Fruit fly (Drosophila melanogaster) whole organism, embryonic: ENCODE results near the gene Pebp1.
A peak's percentile ranks its signal among the peaks of the same experiment; 100 is the strongest.

Source experiments
- CG10267 ChIP-seq: fragments of 200-800 bp; sonication (Bioruptor generic); optimal IDR thresholded peaks from 2 replicates; lab custom pipeline; 2018; ENCODE audit warnings: missing biosample characterization, mild to moderate bottlenecking, missing genetic modification characterization, moderate library complexity
- CG11695 ChIP-seq: fragments of 200-800 bp; sonication (Bioruptor generic); IDR thresholded peaks from 3 replicates; pipeline ENCODE4 v1.3.6; 2022; ENCODE audit warnings: missing biosample characterization, missing genetic modification characterization
- CG1233 ChIP-seq: fragments of 200-800 bp; sonication (Bioruptor generic); optimal IDR thresholded peaks from 4 replicates; lab custom pipeline; 2018; ENCODE audit warnings: missing biosample characterization, mild to moderate bottlenecking, missing genetic modification characterization
- CG12942 ChIP-seq: fragments of 200-800 bp; sonication (Bioruptor generic); optimal IDR thresholded peaks from 3 replicates; lab custom pipeline; 2016; ENCODE audit warnings: missing biosample characterization, missing genetic modification characterization
- CG13296 ChIP-seq: fragments of 200-800 bp; sonication (Bioruptor generic); optimal IDR thresholded peaks from 3 replicates; lab custom pipeline; 2018; ENCODE audit warnings: missing biosample characterization, mild to moderate bottlenecking, missing genetic modification characterization
- CG15514 ChIP-seq: fragments of 200-800 bp; sonication (Bioruptor generic); optimal IDR thresholded peaks from 3 replicates; lab custom pipeline; 2017; ENCODE audit warnings: missing biosample characterization, missing genetic modification characterization, mild to moderate bottlenecking, moderate library complexity, missing genetic modification reagents
- CG17829 ChIP-seq: fragments of 200-800 bp; optimal IDR thresholded peaks from 2 replicates; lab custom pipeline; 2019; ENCODE audit warnings: missing biosample characterization, mild to moderate bottlenecking, missing genetic modification characterization, moderate library complexity
- CG2116 ChIP-seq: fragments of 200-800 bp; sonication (Bioruptor generic); optimal IDR thresholded peaks from 3 replicates; lab custom pipeline; 2018; ENCODE audit warnings: missing biosample characterization, mild to moderate bottlenecking, missing genetic modification characterization
- CG2129 ChIP-seq: fragments of 200-800 bp; sonication (Bioruptor generic); IDR thresholded peaks from 2 replicates; pipeline ENCODE4 v1.3.6; 2022; ENCODE audit warnings: missing biosample characterization, missing genetic modification characterization; ENCODE audit not compliant: partially characterized antibody
- CG2678 ChIP-seq: fragments of 200-800 bp; sonication (Bioruptor generic); optimal IDR thresholded peaks from 3 replicates; lab custom pipeline; 2019; ENCODE audit warnings: missing biosample characterization, mild to moderate bottlenecking, missing genetic modification characterization, moderate library complexity
- CG2889 ChIP-seq: fragments of 200-800 bp; sonication (Bioruptor generic); IDR thresholded peaks from 3 replicates; pipeline ENCODE4 v1.3.6; 2022; ENCODE audit warnings: missing biosample characterization, missing genetic modification characterization
- CG30020 ChIP-seq: fragments of 200-800 bp; optimal IDR thresholded peaks from 2 replicates; lab custom pipeline; 2019; ENCODE audit warnings: missing biosample characterization, mild to moderate bottlenecking, missing genetic modification characterization, moderate library complexity
- CG3838 ChIP-seq: fragments of 200-800 bp; sonication (Bioruptor generic); optimal IDR thresholded peaks from 3 replicates; lab custom pipeline; 2016; ENCODE audit warnings: missing biosample characterization, missing genetic modification characterization
- CG7839 ChIP-seq: fragments of 200-800 bp; sonication (Bioruptor generic); optimal IDR thresholded peaks from 3 replicates; lab custom pipeline; 2018; ENCODE audit warnings: missing biosample characterization, mild to moderate bottlenecking, missing genetic modification characterization, moderate library complexity
- CG9437 ChIP-seq: fragments of 200-800 bp; sonication (Bioruptor generic); optimal IDR thresholded peaks from 2 replicates; lab custom pipeline; 2018; ENCODE audit warnings: missing biosample characterization, mild to moderate bottlenecking, missing genetic modification characterization
- CG9727 ChIP-seq: fragments of 200-800 bp; sonication (Bioruptor generic); optimal IDR thresholded peaks from 3 replicates; lab custom pipeline; 2017; ENCODE audit warnings: missing biosample characterization, mild to moderate bottlenecking, missing genetic modification characterization
- Dll ChIP-seq: fragments of 200-800 bp; sonication (Bioruptor generic); IDR thresholded peaks from 4 replicates; pipeline ENCODE4 v1.3.6; 2022; ENCODE audit warnings: missing biosample characterization, missing genetic modification characterization; ENCODE audit not compliant: partially characterized antibody
- Doc2 ChIP-seq: fragments of 200-800 bp; sonication (Bioruptor generic); IDR thresholded peaks from 2 replicates; pipeline ENCODE4 v1.3.6; 2022; ENCODE audit warnings: missing biosample characterization, missing genetic modification characterization
- E2f1 ChIP-seq: fragments of 200-800 bp; sonication (Bioruptor generic); IDR thresholded peaks from 2 replicates; pipeline ENCODE4 v1.3.6; 2022; ENCODE audit warnings: missing biosample characterization, missing genetic modification characterization
- Elba2 ChIP-seq: fragments of 200-800 bp; sonication (Bioruptor generic); optimal IDR thresholded peaks from 3 replicates; lab custom pipeline; 2016; ENCODE audit warnings: missing biosample characterization, missing genetic modification characterization
- Ets65A ChIP-seq: fragments of 200-800 bp; sonication (Bioruptor generic); peaks from one replicate; lab custom pipeline; 2016; ENCODE audit warnings: missing biosample characterization, missing genetic modification characterization
- Ets97D ChIP-seq: fragments of 200-800 bp; sonication (Bioruptor generic); optimal IDR thresholded peaks from 3 replicates; lab custom pipeline; 2016; ENCODE audit warnings: missing biosample characterization, missing genetic modification characterization
- Fer1 ChIP-seq: fragments of 200-800 bp; sonication (Bioruptor generic); optimal IDR thresholded peaks from 2 replicates; lab custom pipeline; 2017; ENCODE audit warnings: missing biosample characterization, mild to moderate bottlenecking, missing genetic modification characterization
- Hr3 ChIP-seq: fragments of 200-800 bp; sonication (Bioruptor generic); optimal IDR thresholded peaks from 3 replicates; lab custom pipeline; 2016; ENCODE audit warnings: missing biosample characterization, missing genetic modification characterization
- MBD-R2 ChIP-seq: fragments of 200-800 bp; sonication (Bioruptor generic); IDR thresholded peaks from 2 replicates; pipeline ENCODE4 v1.3.6; 2022; ENCODE audit warnings: missing biosample characterization, missing genetic modification characterization
- Max ChIP-seq: fragments of 200-800 bp; sonication (Bioruptor generic); optimal IDR thresholded peaks from 2 replicates; lab custom pipeline; 2016; ENCODE audit warnings: missing biosample characterization, mild to moderate bottlenecking, missing genetic modification characterization
- Oli ChIP-seq: fragments of 200-800 bp; sonication (Bioruptor generic); optimal IDR thresholded peaks from 2 replicates; lab custom pipeline; 2018; ENCODE audit warnings: missing biosample characterization, mild to moderate bottlenecking, missing genetic modification characterization, moderate library complexity
- Rx ChIP-seq: fragments of 200-800 bp; sonication (Bioruptor generic); IDR thresholded peaks from 2 replicates; pipeline ENCODE4 v1.3.6; 2022; ENCODE audit warnings: missing biosample characterization, missing genetic modification characterization
- Sox102F ChIP-seq: fragments of 200-800 bp; sonication (Bioruptor generic); optimal IDR thresholded peaks from 2 replicates; lab custom pipeline; 2018; ENCODE audit warnings: missing biosample characterization, mild to moderate bottlenecking, missing genetic modification characterization, moderate library complexity
- TFAM ChIP-seq: fragments of 200-800 bp; sonication (Bioruptor generic); optimal IDR thresholded peaks from 2 replicates; lab custom pipeline; 2017; ENCODE audit warnings: missing biosample characterization, missing genetic modification characterization, inconsistent platforms
- Taf1 ChIP-seq: fragments of 200-800 bp; sonication (Bioruptor generic); IDR thresholded peaks from 2 replicates; pipeline ENCODE4 v1.3.6; 2022; ENCODE audit warnings: missing biosample characterization, missing genetic modification characterization
- ara ChIP-seq: fragments of 200-800 bp; sonication (Bioruptor generic); IDR thresholded peaks from 2 replicates; pipeline ENCODE4 v1.3.6; 2022; ENCODE audit warnings: missing biosample characterization, missing genetic modification characterization
- bab2 ChIP-seq: fragments of 200-800 bp; sonication (Bioruptor generic); optimal IDR thresholded peaks from 2 replicates; lab custom pipeline; 2016; ENCODE audit warnings: missing biosample characterization, missing genetic modification characterization
- btn ChIP-seq: fragments of 200-800 bp; sonication (Bioruptor generic); optimal IDR thresholded peaks from 2 replicates; lab custom pipeline; 2016; ENCODE audit warnings: missing biosample characterization, missing genetic modification characterization
- cg ChIP-seq: fragments of 200-800 bp; sonication (Bioruptor generic); optimal IDR thresholded peaks from 3 replicates; lab custom pipeline; 2019; ENCODE audit warnings: missing biosample characterization, mild to moderate bottlenecking, missing genetic modification characterization, moderate library complexity
- dimm ChIP-seq: fragments of 200-800 bp; sonication (Bioruptor generic); IDR thresholded peaks from 2 replicates; pipeline ENCODE4 v1.3.6; 2022; ENCODE audit warnings: missing biosample characterization, missing genetic modification characterization
- dm ChIP-seq: fragments of 200-800 bp; sonication (Bioruptor generic); optimal IDR thresholded peaks from 3 replicates; lab custom pipeline; 2016; ENCODE audit warnings: missing biosample characterization, missing genetic modification characterization
- dysf ChIP-seq: fragments of 200-800 bp; sonication (Bioruptor generic); IDR thresholded peaks from 3 replicates; pipeline ENCODE4 v1.3.6; 2022; ENCODE audit warnings: missing biosample characterization, missing genetic modification characterization
- gce ChIP-seq: fragments of 200-800 bp; sonication (Bioruptor generic); IDR thresholded peaks from 3 replicates; pipeline ENCODE4 v1.3.6; 2022; ENCODE audit warnings: missing biosample characterization, missing genetic modification characterization
- ken ChIP-seq: fragments of 200-800 bp; sonication (Bioruptor generic); IDR thresholded peaks from 3 replicates; pipeline ENCODE4 v1.3.6; 2022; ENCODE audit warnings: missing biosample characterization, missing genetic modification characterization
- pan ChIP-seq, 4 experiments: fragments of >200 bp in 3 of 4; fragments of 200-800 bp in 1 of 4; sonication (Bioruptor generic) in 1 of 4; optimal IDR thresholded peaks in 3 of 4; IDR thresholded peaks in 1 of 4; 2 replicates each; pipeline versions ENCODE4 v1.3.6 to Lab custom; 2017 to 2022; ENCODE audit warnings: missing biosample characterization in 2 of 4, missing genetic modification characterization in 2 of 4, mixed read lengths in 1 of 4
- pb ChIP-seq: fragments of 200-800 bp; sonication (Bioruptor generic); optimal IDR thresholded peaks from 3 replicates; lab custom pipeline; 2016; ENCODE audit warnings: missing biosample characterization, missing genetic modification characterization
- pita ChIP-seq: fragments of 200-800 bp; sonication (Bioruptor generic); optimal IDR thresholded peaks from 2 replicates; lab custom pipeline; 2017; ENCODE audit warnings: missing biosample characterization, mild to moderate bottlenecking, missing genetic modification characterization
- salm ChIP-seq: fragments of 200-800 bp; sonication (Bioruptor generic); optimal IDR thresholded peaks from 2 replicates; lab custom pipeline; 2018; ENCODE audit warnings: missing biosample characterization, mild to moderate bottlenecking, missing genetic modification characterization
- slp2 ChIP-seq: fragments of 200-800 bp; sonication (Bioruptor generic); optimal IDR thresholded peaks from 2 replicates; lab custom pipeline; 2016; ENCODE audit warnings: missing biosample characterization, missing genetic modification characterization
- ssp ChIP-seq: fragments of 200-800 bp; sonication (Bioruptor generic); IDR thresholded peaks from 2 replicates; pipeline ENCODE4 v1.3.6; 2022; ENCODE audit warnings: missing biosample characterization, missing genetic modification characterization
- tio ChIP-seq: fragments of 200-800 bp; sonication (Bioruptor generic); optimal IDR thresholded peaks from 2 replicates; lab custom pipeline; 2017; ENCODE audit warnings: missing biosample characterization, missing genetic modification characterization, inconsistent platforms
- ttk ChIP-seq: fragments of 200-800 bp; sonication (Bioruptor generic); IDR thresholded peaks from 2 replicates; pipeline ENCODE4 v2.1.2; 2022; ENCODE audit warnings: missing biosample characterization, missing genetic modification characterization

The Pebp1 gene

DNA sequence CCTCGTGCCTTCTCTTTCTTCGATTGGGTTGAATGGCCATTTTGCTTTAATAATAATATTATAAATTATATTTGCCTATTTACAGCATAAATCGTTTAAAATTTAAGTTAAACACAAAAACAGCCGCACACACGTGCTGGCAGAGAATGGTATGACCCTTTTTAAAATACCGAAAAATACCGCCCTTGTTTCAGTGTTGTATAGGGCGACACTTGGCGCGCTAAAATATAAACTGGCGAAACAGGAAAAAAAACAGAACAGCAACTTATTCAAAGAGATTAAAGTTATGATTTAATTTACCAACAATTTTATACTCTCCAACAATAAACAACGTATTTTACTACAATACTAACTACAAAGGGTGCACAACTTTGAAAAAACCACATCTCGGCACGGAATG is 19.3 kb upstream of the Pebp1 start, which contains the start of gene CG12499 (continued):
- TF ChIP-seq Fer1 (GFP tag; lab: Kevin White, UChicago) (no peak), CG15514 (GFP tag; lab: Kevin White, UChicago) (peak; percentile 7), CG2116 (GFP tag; lab: Kevin White, UChicago) (peak; percentile 25), Max (peak; percentile 75), CG13296 (GFP tag; lab: Kevin White, UChicago) (no peak), CG9437 (no peak), CG10267 (tag; lab: Kevin White, UChicago) (peak; percentile 89), Ets97D (GFP tag; lab: Kevin White, UChicago) (peak; percentile 20), dm (peak; percentile 69)

DNA sequence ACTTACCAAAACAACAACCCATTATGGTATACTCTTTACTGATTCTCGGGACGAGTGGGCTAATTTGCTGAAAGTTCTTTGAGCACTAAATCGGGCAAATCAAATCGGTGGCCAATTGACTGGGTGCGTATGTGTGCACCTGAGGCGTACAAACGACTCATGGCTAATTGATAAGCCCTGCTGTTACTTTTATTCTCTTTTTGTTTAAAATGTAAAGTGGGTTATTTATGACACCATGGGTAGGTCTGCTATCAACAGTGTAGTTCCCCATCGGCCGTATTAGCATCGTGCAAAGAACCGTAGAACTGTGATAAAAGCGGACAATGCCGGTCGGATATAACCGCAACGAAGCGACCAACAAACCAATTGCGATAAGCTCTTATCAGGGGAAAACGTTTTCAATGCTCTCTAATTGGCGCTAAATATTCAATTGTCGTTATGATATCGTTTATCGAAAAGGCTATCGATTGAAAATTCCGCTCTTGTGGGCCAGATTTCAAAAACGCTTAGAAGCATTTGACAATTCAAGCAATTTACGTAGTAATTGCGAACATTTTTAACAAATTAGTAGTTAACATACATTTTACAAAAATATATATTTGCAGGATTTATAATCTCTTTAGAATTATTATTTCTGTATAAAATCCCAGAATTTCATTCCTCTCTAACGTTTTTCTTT is 18.5 kb upstream of the Pebp1 start, which contains the start of gene CG34288:
CG34288 (minus strand) TSS at position 69 of the 679 bp plus-strand sequence.
- TF ChIP-seq ara (GFP tag; lab: Robert Waterston, UW) (0 out of 2 replicates have a peak, but pooled peaks have one; percentile 19), E2f1 (GFP tag; lab: Robert Waterston, UW) (peak; percentile 66), CG9727 (GFP tag; lab: Kevin White, UChicago) (no peak), ken (GFP tag; lab: Robert Waterston, UW) (peak; percentile 73), Rx (GFP tag; lab: Robert Waterston, UW) (no peak), CG7839 (tag; lab: Kevin White, UChicago) (peak; percentile 11), pb (GFP tag; lab: Kevin White, UChicago) (peak; percentile 15), CG17829 (no peak), MBD-R2 (GFP tag; lab: Robert Waterston, UW) (peak; percentile 13; the same call in 1 of the 2 replicates), TFAM (no peak), Hr3 (GFP tag; lab: Kevin White, UChicago) (peak; percentile 27), ssp (GFP tag; lab: Robert Waterston, UW) (no peak), CG30020 (no peak), Ets65A (no peak), btn (GFP tag; lab: Kevin White, UChicago) (no peak), dimm (GFP tag; lab: Robert Waterston, UW) (no peak), CG2129 (no peak), CG2678 (tag; lab: Kevin White, UChicago) (peak; percentile 58), ttk (GFP tag; lab: Robert Waterston, UW) (peak; percentile 31; the same call in 1 of the 2 replicates), gce (GFP tag; lab: Robert Waterston, UW) (0 out of 3 replicates have a peak, but pooled peaks have one; percentile 9), CG2889 (no peak), CG3838 (GFP tag; lab: Kevin White, UChicago) (no peak), bab2 (GFP tag; lab: Kevin White, UChicago) (peak; percentile 14), pan (optimal IDR thresholded peaks at IDR 0.05; lab: Kevin White, UChicago) (no peak), pan (GFP tag; optimal IDR thresholded peaks at IDR 0.05 in 1 of 2, IDR thresholded peaks at IDR 0.05 in 1 of 2) (peak in 1 of 2 experiments; percentile 37), CG11695 (GFP tag; lab: Robert Waterston, UW) (no peak), pita (GFP tag; lab: Kevin White, UChicago) (no peak), Elba2 (GFP tag; lab: Kevin White, UChicago) (no peak), CG1233 (GFP tag; lab: Kevin White, UChicago) (no peak), CG12942 (no peak), tio (GFP tag; lab: Kevin White, UChicago) (no peak), Dll (GFP tag; lab: Robert Waterston, UW) (peak; percentile 59; the same call in 2 of the 4 replicates), Taf1 (GFP tag; lab: Robert Waterston, UW) (peak; percentile 51; the same call in 1 of the 2 replicates), Sox102F (GFP tag; lab: Kevin White, UChicago) (peak; percentile 38), cg (GFP tag; lab: Kevin White, UChicago) (no peak), slp2 (GFP tag; lab: Kevin White, UChicago) (peak; percentile 1), Oli (tag; lab: Kevin White, UChicago) (peak; percentile 2), salm (tag; lab: Kevin White, UChicago) (no peak), Doc2 (GFP tag; lab: Robert Waterston, UW) (no peak), dysf (GFP tag; lab: Robert Waterston, UW) (peak; percentile 59; the same call in 2 of the 3 replicates)
